Fruit fly (Drosophila melanogaster): ENCODE results near the gene CG7800.

CG7800 gene

DNA sequence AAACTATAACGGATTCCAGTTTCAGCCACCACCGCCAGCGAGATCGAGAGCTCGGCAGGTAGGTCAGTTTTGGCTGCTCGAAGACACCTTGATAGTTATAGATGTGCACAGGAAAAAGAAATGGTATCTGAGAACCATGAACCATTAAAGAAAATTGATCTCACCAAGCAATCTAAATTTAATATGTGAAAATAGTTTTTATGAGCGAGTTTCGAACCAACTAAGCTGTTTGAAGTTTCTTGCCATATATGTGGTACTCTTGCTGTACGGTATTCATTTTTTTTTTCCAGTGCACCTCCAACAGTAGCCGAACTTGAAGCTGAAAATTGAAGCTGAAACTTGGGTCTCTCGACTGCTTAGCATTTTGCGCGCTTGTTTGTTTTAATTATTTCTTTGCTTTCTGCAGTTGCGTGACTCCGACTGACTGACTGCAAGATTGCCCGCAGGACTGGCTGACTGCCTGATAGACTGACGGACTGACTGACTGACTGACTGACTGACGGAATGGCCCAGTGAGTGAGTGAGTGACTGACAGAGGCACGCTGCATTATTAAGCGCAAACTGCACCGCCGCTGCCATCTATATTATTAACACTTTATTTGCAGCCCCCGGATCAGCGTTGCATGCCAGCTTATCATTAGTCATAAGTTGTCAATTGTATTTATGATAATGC lies 46.1 kb upstream of the CG7800 start (continued):
- TF ChIP-seq CG12391 (tag; optimal IDR thresholded peaks at IDR 0.05) (peak; percentile 68), az2 (GFP tag; optimal IDR thresholded peaks at IDR 0.05) (peak; percentile 56), CG4424 (GFP tag; optimal IDR thresholded peaks at IDR 0.05) (peak; percentile 42), dysf (GFP tag; IDR thresholded peaks at IDR 0.05) (peak; percentile 51), CG17186 (GFP tag; optimal IDR thresholded peaks at IDR 0.05) (no peak), Chrac-16 (GFP tag; optimal IDR thresholded peaks at IDR 0.05) (peak; percentile 56), Oli (tag; optimal IDR thresholded peaks at IDR 0.05) (peak; percentile 63), CG7839 (tag; optimal IDR thresholded peaks at IDR 0.05) (peak; percentile 42), danr (GFP tag; IDR thresholded peaks at IDR 0.05) (0 out of 2 replicates have a peak, but pooled peaks have one; percentile 7), CG17359 (tag; optimal IDR thresholded peaks at IDR 0.05) (peak; percentile 47), CG6689 (GFP tag; IDR thresholded peaks at IDR 0.05) (0 out of 2 replicates have a peak, but pooled peaks have one; percentile 14), wek (GFP tag; optimal IDR thresholded peaks at IDR 0.05) (no peak), NC2α (GFP tag; optimal IDR thresholded peaks at IDR 0.05) (no peak), CG13775 (GFP tag; optimal IDR thresholded peaks at IDR 0.05) (peak; percentile 41), GATAe (GFP tag; conservative IDR thresholded peaks at IDR 0.05) (no peak), psq (GFP tag; optimal IDR thresholded peaks at IDR 0.05) (no peak), CG8089 (GFP tag; optimal IDR thresholded peaks at IDR 0.05) (peak; percentile 35), lmd (GFP tag; IDR thresholded peaks at IDR 0.05) (peak; percentile 25; the same call in 1 of the 2 replicates), CG16815 (GFP tag; optimal IDR thresholded peaks at IDR 0.05) (peak; percentile 36), CG11093 (GFP tag; IDR thresholded peaks at IDR 0.05) (no peak; the same call in 2 of the 3 replicates), CG30403 (GFP tag; optimal IDR thresholded peaks at IDR 0.05) (peak; percentile 50), Lhr (GFP tag; optimal IDR thresholded peaks at IDR 0.05) (no peak), sens (GFP tag) (peak; percentile 91), ATbp (GFP tag; optimal IDR thresholded peaks at IDR 0.05) (peak; percentile 48), row (GFP tag; IDR thresholded peaks at IDR 0.05) (peak; percentile 60), tio (GFP tag; optimal IDR thresholded peaks at IDR 0.05) (peak; percentile 10), prd (optimal IDR thresholded peaks at IDR 0.05) (no peak), prd (GFP tag; IDR thresholded peaks at IDR 0.05) (peak; percentile 67; the same call in 2 of the 3 replicates), CG14860 (GFP tag; IDR thresholded peaks at IDR 0.05; ENCODE audit: partially characterized antibody) (no peak), bab2 (GFP tag; optimal IDR thresholded peaks at IDR 0.05) (peak; percentile 5), dmrt11E (tag; optimal IDR thresholded peaks at IDR 0.05) (peak; percentile 71), sob (GFP tag; IDR thresholded peaks at IDR 0.05) (peak; percentile 31; the same call in 1 of the 2 replicates), Rx (GFP tag; IDR thresholded peaks at IDR 0.05) (peak; percentile 40; the same call in 1 of the 2 replicates), so (GFP tag; IDR thresholded peaks at IDR 0.05) (peak; percentile 27; the same call in 1 of the 3 replicates), CG11398 (GFP tag; optimal IDR thresholded peaks at IDR 0.05) (no peak), CG17385 (GFP tag; optimal IDR thresholded peaks at IDR 0.05) (peak; percentile 32), dpn (GFP tag; optimal IDR thresholded peaks at IDR 0.05) (peak; percentile 20 to 36), pum (GFP tag; optimal IDR thresholded peaks at IDR 0.05) (peak; percentile 31), Hsf (GFP tag; optimal IDR thresholded peaks at IDR 0.05) (peak; percentile 20), sisA (GFP tag; IDR thresholded peaks at IDR 0.05) (peak; percentile 42; the same call in 1 of the 2 replicates), Ssrp (tag; optimal IDR thresholded peaks at IDR 0.05) (peak; percentile 33), kni (GFP tag; optimal IDR thresholded peaks at IDR 0.05) (peak; percentile 15), Hr3 (GFP tag; optimal IDR thresholded peaks at IDR 0.05) (peak; percentile 17), CG12219 (GFP tag; optimal IDR thresholded peaks at IDR 0.05) (peak; percentile 49), salm (tag; optimal IDR thresholded peaks at IDR 0.05) (peak; percentile 36), CG13424 (tag; optimal IDR thresholded peaks at IDR 0.05) (peak; percentile 50), shn (GFP tag; optimal IDR thresholded peaks at IDR 0.05) (peak; percentile 21), dmrt99B (tag; optimal IDR thresholded peaks at IDR 0.05) (peak; percentile 69), Gsc (GFP tag; IDR thresholded peaks at IDR 0.05) (no peak), Hey (tag; optimal IDR thresholded peaks at IDR 0.05) (no peak)

Data from whole organism, embryonic.